Worm (Caenorhabditis elegans) whole organism, L4 larva: ENCODE data around the gene F32D8.13.
"Not testable (repeated sequence)": the region's sequence is repeated elsewhere in the genome, so short reads cannot be mapped to it uniquely, and the experiment has no call there.

Experiments
- ama-1 ChIP-seq: fragments of 150-350 bp; optimal IDR thresholded peaks from 2 replicates; lab custom pipeline; 2014; ENCODE audit warnings: inconsistent platforms, mixed read lengths
- ceh-20 ChIP-seq: fragments of 200-800 bp; sonication (Bioruptor generic); IDR thresholded peaks from 2 replicates; pipeline ENCODE4 v1.3.6; 2022; ENCODE audit warnings: missing genetic modification reagents, missing genetic modification characterization, missing compliant biosample characterization
- ceh-28 ChIP-seq: fragments of 150-350 bp; optimal IDR thresholded peaks from 2 replicates; lab custom pipeline; 2014; ENCODE audit warnings: missing biosample characterization, missing genetic modification reagents, missing genetic modification characterization
- lin-15B ChIP-seq: fragments of 150-350 bp; sonication (generic microtip); optimal IDR thresholded peaks from 3 replicates; lab custom pipeline; 2014; ENCODE audit warnings: missing biosample characterization, missing genetic modification characterization
- mdl-1 ChIP-seq, 2 experiments: fragments of 150-350 bp in 1 of 2; sonication (generic microtip) in 1 of 2; optimal IDR thresholded peaks; 2 replicates each; lab custom pipeline; 2014 to 2017; ENCODE audit warnings: missing biosample characterization in 2 of 2, missing genetic modification characterization in 2 of 2
- mep-1 ChIP-seq: fragments of 150-350 bp; sonication (generic microtip); optimal IDR thresholded peaks from 3 replicates; lab custom pipeline; 2014; ENCODE audit warnings: missing biosample characterization, missing genetic modification characterization
- nhr-48 ChIP-seq: sonication (generic microtip); optimal IDR thresholded peaks from 2 replicates; lab custom pipeline; 2016; ENCODE audit warnings: mild to moderate bottlenecking, missing genetic modification characterization, missing compliant biosample characterization
- zfp-3 ChIP-seq: fragments of 200-800 bp; sonication (Bioruptor generic); conservative IDR thresholded peaks from 2 replicates; pipeline ENCODE4 v1.3.6; 2022; ENCODE audit warnings: missing genetic modification reagents, missing genetic modification characterization, missing compliant biosample characterization

DNA sequence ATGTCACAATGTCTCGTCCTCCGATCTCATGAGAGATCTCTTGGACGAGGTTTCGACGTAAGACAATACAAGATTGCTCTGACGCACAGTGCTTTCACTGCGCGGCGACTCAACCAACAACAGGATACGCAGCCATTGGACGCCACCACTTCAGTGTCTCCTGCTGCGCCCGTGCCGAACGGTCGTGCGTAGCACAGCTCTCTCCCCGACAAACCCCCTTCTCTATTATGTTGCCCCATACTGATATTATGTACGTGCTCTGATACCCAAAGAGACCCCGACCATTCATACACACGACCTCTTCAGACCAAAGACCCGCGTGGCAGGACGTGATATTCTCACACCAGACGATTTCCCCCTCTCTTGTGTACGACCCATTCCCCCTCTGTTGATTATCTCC is 30.0 kb downstream of the F32D8.13 start:
- TF ChIP-seq mdl-1 (tag; optimal IDR thresholded peaks at IDR 0.05; lab: Kevin White, UChicago); lin-15B (tag; lab: Kevin White, UChicago); ceh-28 (tag; lab: Kevin White, UChicago); ama-1; mep-1 (tag; lab: Kevin White, UChicago); zfp-3 (GFP tag; lab: Robert Waterston, UW); nhr-48 (tag; lab: Kevin White, UChicago): not testable (repeated sequence)
- TF ChIP-seq ceh-20 (GFP tag; lab: Robert Waterston, UW): 0 out of 2 replicates have a peak, but pooled peaks have one; percentile 35
